Fruit fly (Drosophila melanogaster): ENCODE measurements around the gene Tbcd.

DNA sequence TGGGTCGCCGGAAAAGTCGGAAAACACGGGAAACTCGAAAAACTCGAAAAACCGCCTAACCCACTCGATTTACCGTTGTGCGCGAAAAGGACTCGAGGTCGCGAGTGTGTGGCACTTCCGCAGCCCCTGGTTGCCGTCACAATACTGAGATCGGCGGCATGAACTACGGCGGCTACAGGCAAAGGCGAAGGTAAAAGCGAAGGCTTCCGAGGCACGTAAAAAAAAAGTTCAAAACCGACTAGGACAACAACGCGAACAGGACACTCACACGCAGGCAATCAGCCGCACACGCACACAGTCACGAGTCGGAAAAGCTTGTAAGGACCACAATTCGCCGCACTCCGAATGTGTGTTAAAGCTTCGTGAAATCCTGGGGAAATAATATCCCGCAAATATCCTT is 37.6 kb upstream of the Tbcd start, which contains the start of gene dpr3:
- TF ChIP-seq CG7045 (GFP tag; optimal IDR thresholded peaks at IDR 0.05) (no peak), CG12768 (GFP tag; optimal IDR thresholded peaks at IDR 0.05) (no peak), CG14711 (tag; optimal IDR thresholded peaks at IDR 0.05) (no peak), Hr96 (GFP tag; optimal IDR thresholded peaks at IDR 0.05) (no peak), cnc (optimal IDR thresholded peaks at IDR 0.05) (no peak), CG5204 (GFP tag; optimal IDR thresholded peaks at IDR 0.05) (no peak), CG11617 (GFP tag; optimal IDR thresholded peaks at IDR 0.05) (no peak), pad (GFP tag; optimal IDR thresholded peaks at IDR 0.05) (peak; percentile 22), CG1620 (GFP tag; optimal IDR thresholded peaks at IDR 0.05) (no peak), cic (GFP tag; optimal IDR thresholded peaks at IDR 0.05) (no peak), Crg-1 (GFP tag; optimal IDR thresholded peaks at IDR 0.05) (no peak)

All from whole organism, adult.